Fruit fly (Drosophila melanogaster) whole organism, embryonic: ENCODE data around the gene InR.

Source experiments
- Ada2b ChIP-seq: fragments of 200-800 bp; sonication (Bioruptor generic); IDR thresholded peaks from 2 replicates; pipeline ENCODE4 v1.3.6; 2022; ENCODE audit warnings: missing biosample characterization, missing genetic modification characterization
- CG10979 ChIP-seq: fragments of 200-800 bp; sonication (Bioruptor generic); optimal IDR thresholded peaks from 2 replicates; lab custom pipeline; 2018; ENCODE audit warnings: missing biosample characterization, mild to moderate bottlenecking, missing genetic modification characterization, moderate library complexity
- CG14710 ChIP-seq: fragments of 200-800 bp; sonication (Bioruptor generic); optimal IDR thresholded peaks from 3 replicates; lab custom pipeline; 2019; ENCODE audit warnings: missing biosample characterization, mild to moderate bottlenecking, missing genetic modification characterization, moderate library complexity
- CG1529 ChIP-seq: fragments of 200-800 bp; sonication (Bioruptor generic); optimal IDR thresholded peaks from 3 replicates; lab custom pipeline; 2018; ENCODE audit warnings: missing biosample characterization, missing genetic modification characterization
- CG17359 ChIP-seq: fragments of 200-800 bp; sonication (Bioruptor generic); optimal IDR thresholded peaks from 3 replicates; lab custom pipeline; 2018; ENCODE audit warnings: missing biosample characterization, mild to moderate bottlenecking, missing genetic modification characterization, moderate library complexity
- CG17385 ChIP-seq: fragments of 200-800 bp; sonication (Bioruptor generic); optimal IDR thresholded peaks from 3 replicates; lab custom pipeline; 2018; ENCODE audit warnings: missing biosample characterization, mild to moderate bottlenecking, missing genetic modification characterization
- CG18262 ChIP-seq: fragments of 200-800 bp; optimal IDR thresholded peaks from 3 replicates; lab custom pipeline; 2019; ENCODE audit warnings: missing biosample characterization, mild to moderate bottlenecking, missing genetic modification characterization, moderate library complexity
- CG2712 ChIP-seq: fragments of 200-800 bp; optimal IDR thresholded peaks from 3 replicates; lab custom pipeline; 2019; ENCODE audit warnings: missing biosample characterization, mild to moderate bottlenecking, missing genetic modification characterization, moderate library complexity
- CG30403 ChIP-seq: fragments of 200-800 bp; sonication (Bioruptor generic); optimal IDR thresholded peaks from 3 replicates; lab custom pipeline; 2016; ENCODE audit warnings: missing biosample characterization, missing genetic modification characterization
- CG3281 ChIP-seq: fragments of 200-800 bp; sonication (Bioruptor generic); optimal IDR thresholded peaks from 3 replicates; lab custom pipeline; 2017; ENCODE audit warnings: missing biosample characterization, mild to moderate bottlenecking, missing genetic modification characterization
- CG4360 ChIP-seq: fragments of 200-800 bp; sonication (Bioruptor generic); IDR thresholded peaks from 2 replicates; pipeline ENCODE4 v1.3.6; 2022; ENCODE audit warnings: missing biosample characterization, missing genetic modification characterization
- CG7556 ChIP-seq: fragments of 200-800 bp; sonication (Bioruptor generic); optimal IDR thresholded peaks from 2 replicates; lab custom pipeline; 2017; ENCODE audit warnings: missing biosample characterization, mild to moderate bottlenecking, missing genetic modification characterization
- CG9437 ChIP-seq: fragments of 200-800 bp; sonication (Bioruptor generic); optimal IDR thresholded peaks from 2 replicates; lab custom pipeline; 2018; ENCODE audit warnings: missing biosample characterization, mild to moderate bottlenecking, missing genetic modification characterization
- CG9727 ChIP-seq: fragments of 200-800 bp; sonication (Bioruptor generic); optimal IDR thresholded peaks from 3 replicates; lab custom pipeline; 2017; ENCODE audit warnings: missing biosample characterization, mild to moderate bottlenecking, missing genetic modification characterization
- D ChIP-seq, 2 experiments: fragments of 200-800 bp in 1 of 2; fragments of >200 bp in 1 of 2; sonication (Bioruptor generic) in 1 of 2; optimal IDR thresholded peaks; 2 replicates in 1 of 2; 3 replicates in 1 of 2; lab custom pipeline; 2017; ENCODE audit warnings: mild to moderate bottlenecking in 1 of 2, missing biosample characterization in 1 of 2, missing genetic modification characterization in 1 of 2, missing genetic modification reagents in 1 of 2
- D19A ChIP-seq: fragments of 200-800 bp; optimal IDR thresholded peaks from 3 replicates; lab custom pipeline; 2019; ENCODE audit warnings: missing biosample characterization, mild to moderate bottlenecking, missing genetic modification characterization, moderate library complexity
- D19B ChIP-seq: fragments of 200-800 bp; sonication (Bioruptor generic); optimal IDR thresholded peaks from 2 replicates; lab custom pipeline; 2017; ENCODE audit warnings: missing biosample characterization, mild to moderate bottlenecking, missing genetic modification characterization
- Dip3 ChIP-seq: fragments of 200-800 bp; sonication (Bioruptor generic); optimal IDR thresholded peaks from 3 replicates; lab custom pipeline; 2016; ENCODE audit warnings: missing biosample characterization, missing genetic modification characterization
- Doc3 ChIP-seq: fragments of 200-800 bp; sonication (Bioruptor generic); IDR thresholded peaks from 3 replicates; pipeline ENCODE4 v1.3.6; 2022; ENCODE audit warnings: missing biosample characterization, missing genetic modification characterization; ENCODE audit not compliant: partially characterized antibody
- Drgx ChIP-seq: fragments of 200-800 bp; sonication (Bioruptor generic); IDR thresholded peaks from 2 replicates; pipeline ENCODE4 v1.3.6; 2022; ENCODE audit warnings: missing biosample characterization, missing genetic modification characterization
- H2.0 ChIP-seq: fragments of 200-800 bp; sonication (Bioruptor generic); IDR thresholded peaks from 2 replicates; pipeline ENCODE4 v1.3.6; 2022; ENCODE audit warnings: missing biosample characterization, missing genetic modification characterization
- Med ChIP-seq: fragments of 200-800 bp; sonication (Bioruptor generic); peaks from one replicate; lab custom pipeline; 2016; ENCODE audit warnings: missing biosample characterization, missing genetic modification characterization, mild to moderate bottlenecking, inconsistent platforms, moderate library complexity
- Ptx1 ChIP-seq: fragments of 200-800 bp; sonication (Bioruptor generic); IDR thresholded peaks from 2 replicates; pipeline ENCODE4 v1.3.6; 2022; ENCODE audit warnings: missing biosample characterization, missing genetic modification characterization
- Sox102F ChIP-seq: fragments of 200-800 bp; sonication (Bioruptor generic); optimal IDR thresholded peaks from 2 replicates; lab custom pipeline; 2018; ENCODE audit warnings: missing biosample characterization, mild to moderate bottlenecking, missing genetic modification characterization, moderate library complexity
- Trl ChIP-seq, 3 experiments: fragments of >200 bp in 2 of 3; fragments of 200-800 bp in 1 of 3; sonication (Bioruptor generic) in 1 of 3; optimal IDR thresholded peaks; 2 replicates in 1 of 3; 3 replicates in 2 of 3; lab custom pipeline; 2016 to 2017; ENCODE audit warnings: missing biosample characterization in 1 of 3, missing genetic modification characterization in 1 of 3
- Xbp1 ChIP-seq: fragments of 200-800 bp; sonication (Bioruptor generic); optimal IDR thresholded peaks from 3 replicates; lab custom pipeline; 2016; ENCODE audit warnings: missing biosample characterization, mild to moderate bottlenecking, missing genetic modification characterization
- cas ChIP-seq: fragments of 200-800 bp; sonication (Bioruptor generic); IDR thresholded peaks from 2 replicates; pipeline ENCODE4 v1.3.6; 2022; ENCODE audit warnings: missing biosample characterization, missing genetic modification characterization
- chinmo ChIP-seq: fragments of 200-800 bp; sonication (Bioruptor generic); IDR thresholded peaks from 4 replicates; pipeline ENCODE4 v1.3.6; 2022; ENCODE audit warnings: missing biosample characterization, missing genetic modification characterization; ENCODE audit not compliant: partially characterized antibody
- crol ChIP-seq: fragments of 200-800 bp; sonication (Bioruptor generic); IDR thresholded peaks from 2 replicates; pipeline ENCODE4 v1.3.6; 2022; ENCODE audit warnings: missing biosample characterization, missing genetic modification characterization
- dmrt99B ChIP-seq: fragments of 200-800 bp; sonication (Bioruptor generic); optimal IDR thresholded peaks from 2 replicates; lab custom pipeline; 2018; ENCODE audit warnings: missing biosample characterization, mild to moderate bottlenecking, missing genetic modification characterization, moderate library complexity
- ewg ChIP-seq: fragments of 200-800 bp; sonication (Bioruptor generic); optimal IDR thresholded peaks from 3 replicates; lab custom pipeline; 2017; ENCODE audit warnings: mild to moderate bottlenecking, missing biosample characterization, missing genetic modification reagents, missing genetic modification characterization
- fd96Cb ChIP-seq: fragments of 200-800 bp; sonication (Bioruptor generic); optimal IDR thresholded peaks from 2 replicates; lab custom pipeline; 2018; ENCODE audit warnings: missing biosample characterization, mild to moderate bottlenecking, missing genetic modification characterization, moderate library complexity
- gem ChIP-seq: fragments of 200-800 bp; sonication (Bioruptor generic); optimal IDR thresholded peaks from 2 replicates; lab custom pipeline; 2019; ENCODE audit warnings: missing biosample characterization, mild to moderate bottlenecking, missing genetic modification characterization, moderate library complexity
- hkb ChIP-seq, 2 experiments: fragments of 200-800 bp in 1 of 2; fragments of >200 bp in 1 of 2; sonication (Bioruptor generic) in 1 of 2; IDR thresholded peaks in 1 of 2; optimal IDR thresholded peaks in 1 of 2; 2 replicates each; pipeline versions ENCODE4 v1.3.6 to Lab custom; 2017 to 2022; ENCODE audit warnings: missing biosample characterization in 1 of 2, missing genetic modification characterization in 1 of 2
- nom ChIP-seq: fragments of 200-800 bp; sonication (Bioruptor generic); optimal IDR thresholded peaks from 2 replicates; lab custom pipeline; 2017; ENCODE audit warnings: missing biosample characterization, missing genetic modification characterization, mild to moderate bottlenecking, moderate library complexity, missing genetic modification reagents
- pfk ChIP-seq: fragments of 200-800 bp; sonication (Bioruptor generic); optimal IDR thresholded peaks from 2 replicates; lab custom pipeline; 2018; ENCODE audit warnings: missing biosample characterization, mild to moderate bottlenecking, missing genetic modification characterization, moderate library complexity
- prd ChIP-seq, 3 experiments: fragments of >200 bp in 2 of 3; fragments of 200-800 bp in 1 of 3; sonication (Bioruptor generic) in 1 of 3; optimal IDR thresholded peaks in 2 of 3; IDR thresholded peaks in 1 of 3; 2 replicates in 2 of 3; 3 replicates in 1 of 3; pipeline versions ENCODE4 v1.3.6 to Lab custom; 2017 to 2022; ENCODE audit warnings: missing biosample characterization in 1 of 3, missing genetic modification characterization in 1 of 3
- sens ChIP-seq: fragments of 200-800 bp; sonication (Bioruptor generic); peaks from one replicate; lab custom pipeline; 2016; ENCODE audit warnings: missing biosample characterization, missing genetic modification characterization
- tio ChIP-seq: fragments of 200-800 bp; sonication (Bioruptor generic); optimal IDR thresholded peaks from 2 replicates; lab custom pipeline; 2017; ENCODE audit warnings: missing biosample characterization, missing genetic modification characterization, inconsistent platforms
- tll ChIP-seq, 2 experiments: fragments of 200-800 bp in 1 of 2; fragments of >200 bp in 1 of 2; sonication (Bioruptor generic) in 1 of 2; optimal IDR thresholded peaks; 2 replicates each; lab custom pipeline; 2017 to 2019; ENCODE audit warnings: missing biosample characterization in 2 of 2, missing genetic modification characterization in 2 of 2, mild to moderate bottlenecking in 1 of 2, moderate library complexity in 1 of 2
- trem ChIP-seq: fragments of 200-800 bp; optimal IDR thresholded peaks from 3 replicates; lab custom pipeline; 2019; ENCODE audit warnings: missing biosample characterization, mild to moderate bottlenecking, missing genetic modification characterization, moderate library complexity
- tup ChIP-seq: fragments of 200-800 bp; sonication (Bioruptor generic); optimal IDR thresholded peaks from 2 replicates; lab custom pipeline; 2016; ENCODE audit warnings: missing biosample characterization, mild to moderate bottlenecking, missing genetic modification characterization, moderate library complexity
- zfh1 ChIP-seq: fragments of 200-800 bp; sonication (Bioruptor generic); IDR thresholded peaks from 3 replicates; pipeline ENCODE4 v1.3.6; 2022; ENCODE audit warnings: missing biosample characterization, missing genetic modification characterization

InR gene

dm6 chr3R:21652891-21653394 lies 33.8 kb upstream of the InR start:
- no peak for TF ChIP-seq CG7556 (GFP tag; lab: Kevin White, UChicago)
- TF ChIP-seq CG3281 (GFP tag; lab: Kevin White, UChicago): no peak
- peak; percentile 33 for TF ChIP-seq sens (GFP tag; lab: Kevin White, UChicago)
- TF ChIP-seq D19A (tag; lab: Kevin White, UChicago): peak; percentile 53
- TF ChIP-seq CG10979 (tag; lab: Kevin White, UChicago): no peak
- no peak for TF ChIP-seq H2.0 (GFP tag; lab: Robert Waterston, UW)
- no peak for TF ChIP-seq Ada2b (GFP tag; lab: Robert Waterston, UW)
- TF ChIP-seq crol: peak; percentile 42
- TF ChIP-seq Trl (optimal IDR thresholded peaks at IDR 0.05; lab: Kevin White, UChicago): peak in 1 of 2 experiments; percentile 11
- TF ChIP-seq Trl (GFP tag; optimal IDR thresholded peaks at IDR 0.05; lab: Kevin White, UChicago): no peak
- peak; percentile 36 for TF ChIP-seq nom (GFP tag; lab: Kevin White, UChicago)
- TF ChIP-seq chinmo (GFP tag; lab: Robert Waterston, UW): 0 out of 4 replicates have a peak, but pooled peaks have one; percentile 7
- peak; percentile 53; the same call in 1 of the 2 replicates for TF ChIP-seq Drgx

DNA sequence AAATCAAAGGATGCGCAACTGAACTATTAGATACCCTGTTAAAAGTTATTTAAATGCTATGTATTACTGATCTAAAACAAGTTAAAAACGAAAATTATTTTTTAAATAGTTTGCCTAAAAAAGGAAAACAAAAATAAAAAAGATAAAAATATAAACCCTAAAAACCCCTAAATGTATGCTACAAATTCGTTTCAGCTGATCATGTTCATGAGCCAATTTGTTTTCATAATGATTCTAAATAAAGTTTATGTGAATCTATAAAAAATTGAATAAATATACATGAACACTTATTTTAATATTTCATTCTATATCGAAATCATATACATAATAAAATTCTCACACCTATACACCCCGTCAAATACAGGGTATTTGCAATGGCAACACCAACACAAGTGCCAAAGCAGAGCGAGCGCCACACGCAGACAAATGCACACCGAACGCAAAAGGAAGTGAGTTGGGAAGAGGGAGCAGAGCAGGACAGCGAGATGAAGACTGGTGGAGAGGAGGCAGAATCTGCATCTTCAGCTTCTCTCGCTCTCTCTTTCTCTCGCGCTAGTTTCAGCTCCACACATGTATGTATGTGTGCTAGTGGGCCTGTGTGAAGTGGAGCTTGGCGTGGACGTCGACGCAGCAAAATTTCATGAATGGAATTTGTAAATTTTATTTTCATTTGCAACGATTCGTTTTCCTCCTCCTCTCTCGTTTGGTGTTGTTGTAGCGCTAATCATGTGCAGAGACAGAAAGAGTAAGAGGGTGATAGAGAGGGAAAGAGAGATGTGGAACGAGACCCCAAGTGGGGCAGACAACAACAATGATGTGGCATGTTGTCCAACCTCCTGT lies 32.1 kb upstream of the InR start:
- TF ChIP-seq CG17385 (GFP tag; lab: Kevin White, UChicago) (peak; percentile 11), D19B (GFP tag; lab: Kevin White, UChicago) (peak; percentile 65), CG2712 (tag; lab: Kevin White, UChicago) (peak; percentile 67), CG9437 (peak; percentile 38), hkb (optimal IDR thresholded peaks at IDR 0.05; lab: Kevin White, UChicago) (no peak), hkb (GFP tag; IDR thresholded peaks at IDR 0.05; lab: Robert Waterston, UW) (0 out of 2 replicates have a peak, but pooled peaks have one; percentile 14), Ptx1 (peak; percentile 33; the same call in 1 of the 2 replicates), Dip3 (GFP tag; lab: Kevin White, UChicago) (no peak), Med (GFP tag; lab: Kevin White, UChicago) (peak; percentile 5), zfh1 (GFP tag; lab: Robert Waterston, UW) (0 out of 3 replicates have a peak, but pooled peaks have one; percentile 38), Xbp1 (GFP tag; lab: Kevin White, UChicago) (peak; percentile 6), CG9727 (GFP tag; lab: Kevin White, UChicago) (peak; percentile 53), prd (optimal IDR thresholded peaks at IDR 0.05; lab: Kevin White, UChicago) (no peak), prd (GFP tag; IDR thresholded peaks at IDR 0.05; lab: Robert Waterston, UW) (peak; percentile 16; the same call in 1 of the 3 replicates), CG4360 (GFP tag; lab: Robert Waterston, UW) (peak; percentile 54; the same call in 1 of the 2 replicates), CG1529 (GFP tag; lab: Kevin White, UChicago) (peak; percentile 35), CG17359 (tag; lab: Kevin White, UChicago) (peak; percentile 33), Doc3 (GFP tag; lab: Robert Waterston, UW) (no peak), CG14710 (peak; percentile 42), tll (GFP tag; optimal IDR thresholded peaks at IDR 0.05; lab: Kevin White, UChicago) (no peak), Drgx (peak; percentile 69; the same call in 1 of the 2 replicates), dmrt99B (tag; lab: Kevin White, UChicago) (peak; percentile 54), CG30403 (GFP tag; lab: Kevin White, UChicago) (peak; percentile 17), tio (GFP tag; lab: Kevin White, UChicago) (peak; percentile 10), fd96Cb (tag; lab: Kevin White, UChicago) (peak; percentile 30), Sox102F (GFP tag; lab: Kevin White, UChicago) (peak; percentile 66), tup (no peak), cas (GFP tag; lab: Robert Waterston, UW) (no peak), pfk (no peak), trem (tag; lab: Kevin White, UChicago) (peak; percentile 39), CG18262 (tag; lab: Kevin White, UChicago) (peak; percentile 78), gem (tag; lab: Kevin White, UChicago) (peak; percentile 64), D (optimal IDR thresholded peaks at IDR 0.05; lab: Kevin White, UChicago) (no peak), D (GFP tag; optimal IDR thresholded peaks at IDR 0.05; lab: Kevin White, UChicago) (peak; percentile 41), ewg (peak; percentile 8)
